Fruit fly (Drosophila melanogaster): ENCODE results near the gene CG3744.

Gene CG3744

DNA sequence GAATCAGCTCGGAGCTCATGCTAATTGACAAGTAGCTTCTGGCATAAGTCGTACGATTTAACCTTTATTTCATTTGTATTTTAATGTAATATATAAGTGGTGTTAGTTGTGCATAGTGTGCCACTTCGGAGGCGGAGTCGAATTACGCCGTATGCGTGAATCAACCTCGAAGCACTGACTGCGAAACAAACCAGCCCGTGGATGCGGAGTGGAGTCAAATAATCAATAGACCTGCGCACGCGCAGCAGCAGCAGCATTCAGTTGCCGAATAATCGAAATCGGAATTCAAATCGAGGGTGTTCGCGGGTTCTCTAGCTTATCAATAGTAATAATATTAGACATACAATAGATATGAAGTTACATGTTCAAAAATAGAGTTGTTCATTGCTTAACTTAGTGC, 48.2 kb downstream of the CG3744 start, which contains the start of gene RabX4:
Gene RabX4 (minus strand): TSS at position 176 of the 400 bp plus-strand sequence.
- TF ChIP-seq kay (GFP tag; ENCODE audit: borderline replicate concordance), result peak; percentile 35
- no peak for TF ChIP-seq tj (GFP tag; optimal IDR thresholded peaks at IDR 0.05)

DNA sequence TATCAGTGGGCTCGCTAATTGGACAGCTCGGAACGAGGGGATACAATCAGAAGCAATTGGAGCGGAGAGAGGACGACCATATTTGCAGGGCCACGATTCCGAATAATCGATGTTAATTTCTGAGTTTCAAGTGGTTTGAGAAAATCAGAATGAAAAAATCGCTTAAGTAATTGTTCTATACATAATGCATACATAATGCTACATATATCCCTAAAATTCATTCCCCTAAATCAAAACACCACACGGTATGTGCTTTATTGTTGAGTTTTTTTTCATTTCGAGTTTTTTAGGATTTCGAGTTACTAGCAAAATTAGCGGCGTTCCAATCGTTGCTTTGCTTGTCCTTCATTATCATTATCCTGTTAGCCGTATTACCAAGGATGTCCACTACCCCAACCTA, 50.9 kb downstream of the CG3744 start, which contains the start of gene niki:
Gene niki (minus strand): TSS at position 101 of the 400 bp plus-strand sequence.
- TF ChIP-seq tj (GFP tag; optimal IDR thresholded peaks at IDR 0.05) (no peak), CG33017 (tag; optimal IDR thresholded peaks at IDR 0.05) (no peak), cnc (optimal IDR thresholded peaks at IDR 0.05) (no peak), kay (GFP tag; ENCODE audit: borderline replicate concordance) (no peak), pad (GFP tag; optimal IDR thresholded peaks at IDR 0.05) (no peak), CG7101 (tag; optimal IDR thresholded peaks at IDR 0.05) (no peak)

DNA sequence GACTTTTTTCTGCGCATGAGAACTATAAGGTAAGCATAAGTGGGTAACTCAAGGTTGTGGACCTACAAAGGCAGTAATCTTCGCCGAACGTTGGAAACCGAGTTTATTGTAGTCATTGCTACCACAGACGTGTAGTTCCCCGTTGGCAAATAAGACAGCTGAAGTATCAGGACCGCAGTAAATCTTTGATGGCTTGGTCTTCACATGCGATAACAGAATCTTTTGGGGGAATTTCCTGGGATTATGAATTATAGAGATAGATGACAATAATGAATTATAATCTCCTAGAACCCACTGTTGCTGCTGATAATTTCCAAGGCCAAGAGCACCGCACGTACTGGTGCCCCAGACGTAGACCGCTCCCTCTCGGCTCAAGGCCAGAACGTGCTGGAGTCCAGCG, 53.4 kb downstream of the CG3744 start:
- TF ChIP-seq CG5204 (GFP tag; optimal IDR thresholded peaks at IDR 0.05) (no peak), CG7045 (GFP tag; optimal IDR thresholded peaks at IDR 0.05) (no peak), bab1 (GFP tag; optimal IDR thresholded peaks at IDR 0.05) (no peak), Hr96 (GFP tag; optimal IDR thresholded peaks at IDR 0.05) (no peak), Mnt (GFP tag; optimal IDR thresholded peaks at IDR 0.05) (no peak), CG14711 (tag; optimal IDR thresholded peaks at IDR 0.05) (no peak)
